Worm (Caenorhabditis elegans) whole organism, L1 larva: ENCODE measurements around the gene srh-4.

ENCODE experiments used
- C16A3.4 ChIP-seq: fragments of 150-350 bp; optimal IDR thresholded peaks from 2 replicates; lab custom pipeline; 2014; ENCODE audit warnings: missing biosample characterization, missing genetic modification characterization
- alr-1 ChIP-seq: fragments of 200-800 bp; sonication (Bioruptor generic); optimal IDR thresholded peaks from 2 replicates; lab custom pipeline; 2018; ENCODE audit warnings: borderline replicate concordance, mild to moderate bottlenecking, missing genetic modification characterization, missing compliant biosample characterization
- aly-2 ChIP-seq: fragments of 150-350 bp; optimal IDR thresholded peaks from 2 replicates; lab custom pipeline; 2014; ENCODE audit warnings: missing biosample characterization, missing genetic modification characterization
- ceh-63 ChIP-seq: fragments of 200-800 bp; sonication (Bioruptor generic); optimal IDR thresholded peaks from 2 replicates; lab custom pipeline; 2018; ENCODE audit warnings: mild to moderate bottlenecking, missing genetic modification characterization, missing compliant biosample characterization
- ceh-8 ChIP-seq: fragments of 200-800 bp; sonication (Bioruptor generic); optimal IDR thresholded peaks from 2 replicates; lab custom pipeline; 2018; ENCODE audit warnings: mild to moderate bottlenecking, missing genetic modification characterization, moderate library complexity, missing compliant biosample characterization
- ceh-88 ChIP-seq: fragments of 200-800 bp; sonication (Bioruptor generic); IDR thresholded peaks from 2 replicates; pipeline ENCODE4 v1.3.6; 2022; ENCODE audit warnings: missing genetic modification characterization, missing compliant biosample characterization
- efl-1 ChIP-seq, 4 experiments: fragments of 150-350 bp; optimal IDR thresholded peaks in 3 of 4; peaks in 1 of 4; 1 replicate in 1 of 4; 2 replicates in 3 of 4; lab custom pipeline; 2014; ENCODE audit warnings: missing biosample characterization in 2 of 4, missing genetic modification characterization in 2 of 4, missing genetic modification reagents in 2 of 4
- egl-13 ChIP-seq: sonication (generic microtip); optimal IDR thresholded peaks from 2 replicates; lab custom pipeline; 2016; ENCODE audit warnings: missing genotype, missing genetic modification reagents, missing genetic modification characterization, missing compliant biosample characterization
- ets-5 ChIP-seq: fragments of 200-800 bp; sonication (Bioruptor generic); IDR thresholded peaks from 2 replicates; pipeline ENCODE4 v1.3.6; 2022; ENCODE audit warnings: missing genetic modification characterization, missing compliant biosample characterization
- fkh-10 ChIP-seq: sonication (generic microtip); optimal IDR thresholded peaks from 2 replicates; lab custom pipeline; 2017; ENCODE audit warnings: missing biosample characterization, missing genetic modification reagents, missing genetic modification characterization
- fkh-8 ChIP-seq: sonication (generic microtip); optimal IDR thresholded peaks from 2 replicates; lab custom pipeline; 2016; ENCODE audit warnings: mild to moderate bottlenecking, missing genetic modification characterization, missing compliant biosample characterization
- grh-1 ChIP-seq: fragments of 200-800 bp; sonication (Bioruptor generic); IDR thresholded peaks from 2 replicates; pipeline ENCODE4 v1.3.6; 2022; ENCODE audit warnings: missing genetic modification reagents, missing genetic modification characterization, missing compliant biosample characterization
- hlh-17 ChIP-seq: fragments of 200-800 bp; sonication (Bioruptor generic); optimal IDR thresholded peaks from 2 replicates; lab custom pipeline; 2018; ENCODE audit warnings: missing genetic modification characterization, mild to moderate bottlenecking, missing compliant biosample characterization, moderate library complexity, borderline replicate concordance
- hlh-4 ChIP-seq: sonication (generic microtip); optimal IDR thresholded peaks from 2 replicates; lab custom pipeline; 2016; ENCODE audit warnings: mild to moderate bottlenecking, missing genetic modification characterization, missing compliant biosample characterization
- irx-1 ChIP-seq: sonication (generic microtip); optimal IDR thresholded peaks from 2 replicates; lab custom pipeline; 2016; ENCODE audit warnings: missing genetic modification characterization, missing compliant biosample characterization
- lin-13 ChIP-seq: fragments of 150-350 bp; optimal IDR thresholded peaks from 2 replicates; lab custom pipeline; 2014; ENCODE audit warnings: missing biosample characterization, missing genetic modification reagents, missing genetic modification characterization
- lin-14 ChIP-seq: fragments of 200-800 bp; sonication (Bioruptor generic); optimal IDR thresholded peaks from 2 replicates; lab custom pipeline; 2018; ENCODE audit warnings: mild to moderate bottlenecking, missing genetic modification characterization, moderate library complexity, missing compliant biosample characterization
- lin-39 ChIP-seq: fragments of 150-350 bp; optimal IDR thresholded peaks from 2 replicates; lab custom pipeline; 2014; ENCODE audit warnings: missing biosample characterization, missing genetic modification reagents, missing genetic modification characterization
- mef-2 ChIP-seq: fragments of 150-350 bp; optimal IDR thresholded peaks from 2 replicates; lab custom pipeline; 2014; ENCODE audit warnings: missing biosample characterization, missing genetic modification characterization
- nhr-20 ChIP-seq: sonication (generic microtip); optimal IDR thresholded peaks from 2 replicates; lab custom pipeline; 2016; ENCODE audit warnings: mild to moderate bottlenecking, missing genetic modification characterization, missing compliant biosample characterization
- nhr-47 ChIP-seq: sonication (generic microtip); optimal IDR thresholded peaks from 2 replicates; lab custom pipeline; 2016; ENCODE audit warnings: mild to moderate bottlenecking, missing genetic modification characterization, moderate library complexity, missing compliant biosample characterization
- nhr-76 ChIP-seq: sonication (generic microtip); optimal IDR thresholded peaks from 2 replicates; lab custom pipeline; 2017; ENCODE audit warnings: missing biosample characterization, missing genetic modification characterization
- nhr-77 ChIP-seq: fragments of 150-350 bp; optimal IDR thresholded peaks from 2 replicates; lab custom pipeline; 2014; ENCODE audit warnings: missing biosample characterization, missing genetic modification characterization
- nhr-84 ChIP-seq: sonication (generic microtip); optimal IDR thresholded peaks from 2 replicates; lab custom pipeline; 2017; ENCODE audit warnings: missing biosample characterization, missing genetic modification characterization
- nhr-90 ChIP-seq: sonication (generic microtip); optimal IDR thresholded peaks from 2 replicates; lab custom pipeline; 2016; ENCODE audit warnings: mild to moderate bottlenecking, missing genetic modification characterization, missing compliant biosample characterization; ENCODE audit not compliant: poor library complexity
- pag-3 ChIP-seq: sonication (generic microtip); optimal IDR thresholded peaks from 2 replicates; lab custom pipeline; 2017; ENCODE audit warnings: missing genetic modification characterization, mild to moderate bottlenecking, missing compliant biosample characterization, antibody characterized with exemption, borderline replicate concordance; ENCODE audit not compliant: insufficient read depth
- skn-1 ChIP-seq: fragments of 150-350 bp; optimal IDR thresholded peaks from 2 replicates; lab custom pipeline; 2014; ENCODE audit warnings: missing biosample characterization, missing genetic modification characterization
- snpc-4 ChIP-seq: fragments of 150-350 bp; optimal IDR thresholded peaks from 2 replicates; lab custom pipeline; 2014; ENCODE audit warnings: missing biosample characterization, missing genetic modification characterization
- snu-23 ChIP-seq: sonication (generic microtip); optimal IDR thresholded peaks from 2 replicates; lab custom pipeline; 2016; ENCODE audit warnings: missing genetic modification characterization, missing compliant biosample characterization
- sptf-1 ChIP-seq: fragments of 150-350 bp; optimal IDR thresholded peaks from 2 replicates; lab custom pipeline; 2014; ENCODE audit warnings: missing biosample characterization, missing genetic modification characterization
- tlp-1 ChIP-seq: fragments of 150-350 bp; optimal IDR thresholded peaks from 2 replicates; lab custom pipeline; 2014; ENCODE audit warnings: missing biosample characterization, missing genetic modification characterization
- zag-1 ChIP-seq: fragments of 150-350 bp; optimal IDR thresholded peaks from 2 replicates; lab custom pipeline; 2014; ENCODE audit warnings: missing biosample characterization, missing genetic modification characterization
- zip-4 ChIP-seq: fragments of 200-800 bp; sonication (Bioruptor generic); optimal IDR thresholded peaks from 2 replicates; lab custom pipeline; 2018; ENCODE audit warnings: mild to moderate bottlenecking, missing genetic modification characterization, moderate library complexity, missing compliant biosample characterization
- ztf-4 ChIP-seq: fragments of 150-350 bp; optimal IDR thresholded peaks from 2 replicates; lab custom pipeline; 2014; ENCODE audit warnings: missing biosample characterization, missing genetic modification characterization

The srh-4 gene

ce11 chrV:4041853-4042424, 31.7 kb downstream of the srh-4 start, which contains the start of the genes C49G7.10 and irg-2 (continued):
- TF ChIP-seq fkh-10 (GFP tag; lab: Kevin White, UChicago) = no peak
- TF ChIP-seq skn-1 (tag; lab: Kevin White, UChicago) = peak; percentile 20
- TF ChIP-seq snpc-4 = no peak
- no peak for TF ChIP-seq ets-5 (GFP tag; lab: Robert Waterston, UW)
- TF ChIP-seq, all 84 proteins: peak for 11

ce11 chrV:4043632-4044031, 33.4 kb downstream of the srh-4 start, which contains the start of gene phat-3:
phat-3 (plus strand) TSS chrV:4043932.
- no peak for TF ChIP-seq fkh-8 (tag; lab: Kevin White, UChicago)
- no peak for TF ChIP-seq nhr-47 (tag; lab: Kevin White, UChicago)
- TF ChIP-seq ceh-8 = no peak
- no peak for TF ChIP-seq lin-14 (GFP tag; lab: Kevin White, UChicago)
- no peak for TF ChIP-seq C16A3.4 (tag; lab: Kevin White, UChicago)
- no peak for TF ChIP-seq hlh-4 (tag; lab: Kevin White, UChicago)

- no peak for TF ChIP-seq hlh-17 (GFP tag; lab: Kevin White, UChicago)
- no peak for TF ChIP-seq ceh-88 (GFP tag; lab: Robert Waterston, UW)
- no peak for TF ChIP-seq ztf-4
- no peak for TF ChIP-seq irx-1
- no peak for TF ChIP-seq zag-1 (tag; lab: Kevin White, UChicago)
- no peak for TF ChIP-seq tlp-1 (tag; lab: Kevin White, UChicago)
- no peak for TF ChIP-seq nhr-90 (tag; lab: Kevin White, UChicago)
- TF ChIP-seq lin-13 (GFP tag; lab: Kevin White, UChicago) = no peak
- no peak for TF ChIP-seq efl-1 (optimal IDR thresholded peaks at IDR 0.05; lab: Kevin White, UChicago)
- TF ChIP-seq efl-1 (GFP tag; optimal IDR thresholded peaks at IDR 0.05 in 1 of 2; lab: Kevin White, UChicago) = no peak
- TF ChIP-seq pag-3 (tag; lab: Kevin White, UChicago) = no peak
- TF ChIP-seq zip-4 (GFP tag; lab: Kevin White, UChicago) = no peak
Observed at ce11 chrV:4046122-4046521, 35.9 kb downstream of the srh-4 start, which contains the start of gene phat-7. phat-7 (plus strand) TSS chrV:4046422.

ce11 chrV:4047541-4047940, 37.3 kb downstream of the srh-4 start, which contains the start of gene srh-169:
srh-169 (plus strand) TSS chrV:4047841.
- TF ChIP-seq efl-1 (optimal IDR thresholded peaks at IDR 0.05; lab: Kevin White, UChicago) = no peak
- peak in 1 of 2 experiments; percentile 24 for TF ChIP-seq efl-1 (GFP tag; optimal IDR thresholded peaks at IDR 0.05 in 1 of 2; lab: Kevin White, UChicago)
- no peak for TF ChIP-seq hlh-17 (GFP tag; lab: Kevin White, UChicago)

ce11 chrV:4055025-4055424, 44.8 kb downstream of the srh-4 start, which contains the start of gene djr-1.2:
djr-1.2 (minus strand) TSS chrV:4055125.
- TF ChIP-seq C16A3.4 (tag; lab: Kevin White, UChicago) (no peak), efl-1 (optimal IDR thresholded peaks at IDR 0.05; lab: Kevin White, UChicago) (no peak), efl-1 (GFP tag; optimal IDR thresholded peaks at IDR 0.05 in 1 of 2; lab: Kevin White, UChicago) (peak in 1 of 2 experiments; percentile 62)

ce11 chrV:4056203-4056602, 45.9 kb downstream of the srh-4 start:
- no peak for TF ChIP-seq nhr-76 (tag; lab: Kevin White, UChicago)
- no peak for TF ChIP-seq ceh-63 (GFP tag; lab: Kevin White, UChicago)
- TF ChIP-seq sptf-1 (tag; lab: Kevin White, UChicago) = no peak
- TF ChIP-seq nhr-77 = no peak
- no peak for TF ChIP-seq alr-1
- TF ChIP-seq nhr-84 (tag; lab: Kevin White, UChicago) = no peak
- no peak for TF ChIP-seq grh-1 (GFP tag; lab: Robert Waterston, UW)
- TF ChIP-seq aly-2 (tag; lab: Kevin White, UChicago) = no peak
- no peak for TF ChIP-seq mef-2 (tag; lab: Kevin White, UChicago)
- TF ChIP-seq snu-23 (GFP tag; lab: Kevin White, UChicago) = no peak
- TF ChIP-seq lin-39 = no peak
- TF ChIP-seq nhr-20 (tag; lab: Kevin White, UChicago) = no peak
- TF ChIP-seq egl-13 (tag; lab: Kevin White, UChicago) = no peak
- no peak for TF ChIP-seq hlh-17 (GFP tag; lab: Kevin White, UChicago)
